Fruit fly (Drosophila melanogaster): Measurements from ENCODE around the gene Drsl6.
A peak's percentile ranks its signal among the peaks of the same experiment; 100 is the strongest.

The Drsl6 gene

dm6 chr3L:3336368-3337164, at the start of gene Drsl6, which contains the start of gene kst (continued):
- TF ChIP-seq fd102C (GFP tag; optimal IDR thresholded peaks at IDR 0.05) (no peak), CG34224 (GFP tag; IDR thresholded peaks at IDR 0.05; ENCODE audit: partially characterized antibody) (peak; percentile 64), aop (GFP tag; IDR thresholded peaks at IDR 0.05) (no peak), CG18262 (tag; optimal IDR thresholded peaks at IDR 0.05) (peak; percentile 17), CG34376 (GFP tag; optimal IDR thresholded peaks at IDR 0.05) (peak; percentile 62), CG1233 (GFP tag; optimal IDR thresholded peaks at IDR 0.05) (no peak), CG18011 (GFP tag; optimal IDR thresholded peaks at IDR 0.05) (no peak), Dbx (GFP tag; IDR thresholded peaks at IDR 0.05) (peak; percentile 33; the same call in 1 of the 3 replicates), CG10366 (GFP tag; IDR thresholded peaks at IDR 0.05) (no peak), CG33557 (GFP tag; optimal IDR thresholded peaks at IDR 0.05) (peak; percentile 19), maf-S (GFP tag; optimal IDR thresholded peaks at IDR 0.05) (peak; percentile 29), CG12104 (GFP tag; optimal IDR thresholded peaks at IDR 0.05) (no peak), gro (GFP tag; optimal IDR thresholded peaks at IDR 0.05) (peak; percentile 38), Pdp1 (GFP tag; optimal IDR thresholded peaks at IDR 0.05) (peak in 1 of 2 experiments; percentile 59), CG31365 (tag; optimal IDR thresholded peaks at IDR 0.05) (no peak), zen2 (GFP tag; IDR thresholded peaks at IDR 0.05; ENCODE audit: partially characterized antibody) (no peak), CG14860 (GFP tag; IDR thresholded peaks at IDR 0.05; ENCODE audit: partially characterized antibody) (no peak; the same call in 2 of the 3 replicates), Stat92E (GFP tag; optimal IDR thresholded peaks at IDR 0.05) (no peak), ATbp (GFP tag; optimal IDR thresholded peaks at IDR 0.05) (peak; percentile 0), gcm2 (GFP tag; optimal IDR thresholded peaks at IDR 0.05) (no peak), CG7786 (GFP tag; optimal IDR thresholded peaks at IDR 0.05) (no peak), CG2202 (tag; optimal IDR thresholded peaks at IDR 0.05) (peak; percentile 36), shn (GFP tag; optimal IDR thresholded peaks at IDR 0.05) (no peak), hbn (GFP tag; IDR thresholded peaks at IDR 0.05; ENCODE audit: partially characterized antibody) (peak; percentile 47; the same call in 1 of the 2 replicates), Optix (GFP tag; IDR thresholded peaks at IDR 0.05) (no peak), CG15514 (GFP tag; optimal IDR thresholded peaks at IDR 0.05) (peak; percentile 92), CG13624 (GFP tag; optimal IDR thresholded peaks at IDR 0.05) (peak; percentile 6), Doc2 (GFP tag; IDR thresholded peaks at IDR 0.05) (no peak), Hand (GFP tag; optimal IDR thresholded peaks at IDR 0.05) (no peak), HLH3B (GFP tag; IDR thresholded peaks at IDR 0.05) (peak; percentile 14; the same call in 1 of the 2 replicates), CG11696 (GFP tag; IDR thresholded peaks at IDR 0.05) (no peak), CG30431 (GFP tag; optimal IDR thresholded peaks at IDR 0.05) (no peak), ham (GFP tag; IDR thresholded peaks at IDR 0.05) (no peak), sob (GFP tag; IDR thresholded peaks at IDR 0.05) (peak; percentile 58; the same call in 1 of the 2 replicates), zf30C (GFP tag; optimal IDR thresholded peaks at IDR 0.05) (peak; percentile 33), grn (GFP tag; optimal IDR thresholded peaks at IDR 0.05) (peak; percentile 16), NC2β (GFP tag; optimal IDR thresholded peaks at IDR 0.05) (no peak), CG18619 (GFP tag; optimal IDR thresholded peaks at IDR 0.05) (no peak), dpn (GFP tag; optimal IDR thresholded peaks at IDR 0.05) (peak in 1 of 2 experiments; percentile 27), CG1024 (GFP tag; IDR thresholded peaks at IDR 0.05) (no peak), sna (GFP tag; IDR thresholded peaks at IDR 0.05; ENCODE audit: partially characterized antibody) (no peak), sug (tag; optimal IDR thresholded peaks at IDR 0.05) (peak; percentile 52), bowl (GFP tag; IDR thresholded peaks at IDR 0.05) (no peak), usp (GFP tag; optimal IDR thresholded peaks at IDR 0.05) (no peak), H2.0 (GFP tag; IDR thresholded peaks at IDR 0.05) (no peak), CG9727 (GFP tag; optimal IDR thresholded peaks at IDR 0.05) (peak; percentile 21), CG43689 (GFP tag; IDR thresholded peaks at IDR 0.05) (no peak), unc-4 (GFP tag; IDR thresholded peaks at IDR 0.05; ENCODE audit: partially characterized antibody) (peak; percentile 50)

All from whole organism, embryonic.